Worm (Caenorhabditis elegans) whole organism, young adult: ENCODE measurements around the gene hal-3.

Experiments
- B0019.2 ChIP-seq: fragments of 200-800 bp; sonication (Bioruptor generic); conservative IDR thresholded peaks from 2 replicates; pipeline ENCODE4 v1.3.6; 2022; ENCODE audit warnings: missing genetic modification reagents, missing genetic modification characterization, missing compliant biosample characterization
- F52B5.7 ChIP-seq: sonication (generic microtip); optimal IDR thresholded peaks from 2 replicates; lab custom pipeline; 2016; ENCODE audit warnings: mild to moderate bottlenecking, missing genetic modification characterization, missing compliant biosample characterization
- F57C9.4 ChIP-seq: sonication (generic microtip); optimal IDR thresholded peaks from 2 replicates; lab custom pipeline; 2017; ENCODE audit warnings: mild to moderate bottlenecking, missing genetic modification characterization, missing compliant biosample characterization
- Y79H2A.3 ChIP-seq: fragments of 200-800 bp; sonication (Bioruptor generic); conservative IDR thresholded peaks from 2 replicates; pipeline ENCODE4 v1.3.6; 2022; ENCODE audit warnings: missing genetic modification reagents, missing genetic modification characterization, missing compliant biosample characterization
- ccch-3 ChIP-seq: fragments of 200-800 bp; sonication (Bioruptor generic); optimal IDR thresholded peaks from 2 replicates; lab custom pipeline; 2018; ENCODE audit warnings: mild to moderate bottlenecking, missing genetic modification characterization, missing compliant biosample characterization
- lag-1 ChIP-seq: fragments of 200-800 bp; sonication (Bioruptor generic); IDR thresholded peaks from 2 replicates; pipeline ENCODE4 v1.3.6; 2022; ENCODE audit warnings: missing genetic modification reagents, missing genetic modification characterization, missing compliant biosample characterization
- lin-26 ChIP-seq: fragments of 200-800 bp; sonication (Bioruptor generic); IDR thresholded peaks from 2 replicates; pipeline ENCODE4 v1.3.6; 2022; ENCODE audit warnings: missing genetic modification reagents, missing genetic modification characterization, missing compliant biosample characterization
- lsy-27 ChIP-seq: sonication (generic microtip); optimal IDR thresholded peaks from 2 replicates; lab custom pipeline; 2017; ENCODE audit warnings: missing genetic modification characterization, mild to moderate bottlenecking, missing compliant biosample characterization, antibody characterized with exemption, missing genotype, borderline replicate concordance; ENCODE audit not compliant: insufficient read depth
- nfyb-1 ChIP-seq: fragments of 200-800 bp; sonication (Bioruptor generic); IDR thresholded peaks from 2 replicates; pipeline ENCODE4 v1.3.6; 2022; ENCODE audit warnings: missing genetic modification reagents, missing genetic modification characterization, missing compliant biosample characterization
- snpc-4 ChIP-seq, 5 experiments: fragments of 150-350 bp in 1 of 5; sonication (generic microtip) in 4 of 5; optimal IDR thresholded peaks; 2 replicates each; lab custom pipeline; 2014 to 2018; ENCODE audit warnings: missing genetic modification characterization in 5 of 5, missing biosample characterization in 3 of 5, antibody characterized with exemption in 2 of 5, mild to moderate bottlenecking in 2 of 5, missing compliant biosample characterization in 2 of 5, missing genotype in 2 of 5, moderate library complexity in 2 of 5, missing genetic modification reagents in 1 of 5
- tbp1 ChIP-seq: fragments of 200-800 bp; sonication (Bioruptor generic); optimal IDR thresholded peaks from 2 replicates; lab custom pipeline; 2018; ENCODE audit warnings: mild to moderate bottlenecking, missing genetic modification characterization, missing compliant biosample characterization

ce11 chrII:9566045-9566444 lies 50.9 kb downstream of the hal-3 start:
- TF ChIP-seq Y79H2A.3 (GFP tag; lab: Robert Waterston, UW) (0 out of 2 replicates have a peak, but pooled peaks have one; percentile 51), lsy-27 (tag; lab: Kevin White, UChicago) (no peak), F57C9.4 (tag; lab: Kevin White, UChicago) (no peak), B0019.2 (GFP tag; lab: Robert Waterston, UW) (no peak), nfyb-1 (GFP tag; lab: Robert Waterston, UW) (peak; percentile 87), F52B5.7 (tag; lab: Kevin White, UChicago) (peak; percentile 83), lin-26 (GFP tag; lab: Robert Waterston, UW) (peak; percentile 97), ccch-3 (no peak), snpc-4 (GFP tag; optimal IDR thresholded peaks at IDR 0.05; lab: Kevin White, UChicago) (peak; percentile 63), snpc-4 (tag; optimal IDR thresholded peaks at IDR 0.05; lab: Kevin White, UChicago) (peak in 3 of 4 experiments; percentile 44 to 74 (median 65)), lag-1 (GFP tag; lab: Robert Waterston, UW) (no peak), tbp1 (GFP tag; lab: Kevin White, UChicago) (peak; percentile 98)
